Worm (Caenorhabditis elegans): Measurements from ENCODE around the gene best-4.

ce11 chrII:586-985 is 11.1 kb downstream of the best-4 start:
- TF ChIP-seq flt-1 (GFP tag; IDR thresholded peaks at IDR 0.05) (no peak), T22C8.4 (GFP tag; IDR thresholded peaks at IDR 0.05) (no peak), tab-1 (GFP tag; IDR thresholded peaks at IDR 0.05) (no peak), ztf-23 (GFP tag; IDR thresholded peaks at IDR 0.05) (no peak)

Data from whole organism, midembryonic.